6 fruit fly cellular contexts compared by ENCODE assay signal in genomic region chrX:7204678-7205077, dm6.
A peak's percentile ranks its signal among the peaks of the same experiment; 100 is the strongest.
TF ChIP-seq lines count a peak whose summit lies in the region.

No protein-coding gene starts in this region.

- TF ChIP-seq CTCF in whole organism, embryonic (GFP tag; optimal IDR thresholded peaks at IDR 0.05; lab: Kevin White, UChicago) = no peak

TF ChIP-seq in whole organism, 6 proteins besides CTCF, POLR2A, EP300 and RAD21:
- TF ChIP-seq CG8478 (optimal IDR thresholded peaks at IDR 0.05; lab: Kevin White, UChicago) = peak; percentile 93
- TF ChIP-seq Dll (optimal IDR thresholded peaks at IDR 0.05; lab: Kevin White, UChicago) = no peak

TF ChIP-seq in whole organism, adult, 20 proteins besides CTCF, POLR2A, EP300 and RAD21:
- peak; percentile 39 for TF ChIP-seq pad (GFP tag; optimal IDR thresholded peaks at IDR 0.05; lab: Kevin White, UChicago)
- no peak for TF ChIP-seq Mnt (GFP tag; optimal IDR thresholded peaks at IDR 0.05; lab: Kevin White, UChicago)

TF ChIP-seq in whole organism, embryonic, 481 proteins besides CTCF, POLR2A, EP300 and RAD21 (continues in another document):
- no peak for TF ChIP-seq CG16815 (GFP tag; optimal IDR thresholded peaks at IDR 0.05; lab: Kevin White, UChicago)
- TF ChIP-seq CG4360 (GFP tag; IDR thresholded peaks at IDR 0.05; lab: Robert Waterston, UW) = peak; percentile 85
- no peak for TF ChIP-seq gcm2 (GFP tag; optimal IDR thresholded peaks at IDR 0.05; lab: Kevin White, UChicago)
- peak; percentile 2 for TF ChIP-seq gem (tag; optimal IDR thresholded peaks at IDR 0.05; lab: Kevin White, UChicago)
- TF ChIP-seq Nf-YA (GFP tag; IDR thresholded peaks at IDR 0.05; lab: Robert Waterston, UW) = peak; percentile 61
- no peak for TF ChIP-seq lbe (GFP tag; optimal IDR thresholded peaks at IDR 0.05; lab: Kevin White, UChicago)
- TF ChIP-seq CG13287 (GFP tag; IDR thresholded peaks at IDR 0.05; lab: Robert Waterston, UW; ENCODE audit: partially characterized antibody) = peak; percentile 10; the same call in 1 of the 2 replicates
- TF ChIP-seq tgo (GFP tag; IDR thresholded peaks at IDR 0.05; lab: Robert Waterston, UW) = no peak
- TF ChIP-seq CG10979 (tag; optimal IDR thresholded peaks at IDR 0.05; lab: Kevin White, UChicago) = no peak
- no peak for TF ChIP-seq ato (GFP tag; IDR thresholded peaks at IDR 0.05; lab: Robert Waterston, UW; ENCODE audit: partially characterized antibody)
- no peak for TF ChIP-seq Ssrp (tag; optimal IDR thresholded peaks at IDR 0.05; lab: Kevin White, UChicago)
- TF ChIP-seq peb (GFP tag; IDR thresholded peaks at IDR 0.05; lab: Robert Waterston, UW) = no peak
- TF ChIP-seq CG9876 (GFP tag; optimal IDR thresholded peaks at IDR 0.05; lab: Kevin White, UChicago) = no peak
- TF ChIP-seq tll (GFP tag; optimal IDR thresholded peaks at IDR 0.05; lab: Kevin White, UChicago) = peak in 1 of 2 experiments; percentile 75
- no peak for TF ChIP-seq NFAT (GFP tag; IDR thresholded peaks at IDR 0.05; lab: Robert Waterston, UW)
- no peak for TF ChIP-seq ranshi (GFP tag; IDR thresholded peaks at IDR 0.05; lab: Robert Waterston, UW)
- no peak for TF ChIP-seq CG6654 (GFP tag; optimal IDR thresholded peaks at IDR 0.05; lab: Kevin White, UChicago)
- no peak for TF ChIP-seq p53 (GFP tag; optimal IDR thresholded peaks at IDR 0.05; lab: Kevin White, UChicago)
- no peak for TF ChIP-seq phol (tag; optimal IDR thresholded peaks at IDR 0.05; lab: Kevin White, UChicago)
- TF ChIP-seq CG30431 (GFP tag; optimal IDR thresholded peaks at IDR 0.05; lab: Kevin White, UChicago) = no peak
- TF ChIP-seq ttk (GFP tag; IDR thresholded peaks at IDR 0.05; lab: Robert Waterston, UW) = no peak
- 0 out of 2 replicates have a peak, but pooled peaks have one; percentile 9 for TF ChIP-seq Rfx (GFP tag; IDR thresholded peaks at IDR 0.05; lab: Robert Waterston, UW)

TF ChIP-seq in whole organism, prepupa, 60 proteins besides CTCF, POLR2A, EP300 and RAD21:
- TF ChIP-seq fkh (GFP tag; optimal IDR thresholded peaks at IDR 0.05; lab: Kevin White, UChicago) = peak; percentile 88
- no peak for TF ChIP-seq CG15336 (GFP tag; IDR thresholded peaks at IDR 0.05; lab: Robert Waterston, UW)

TF ChIP-seq in whole organism, pupa, 21 proteins besides CTCF, POLR2A, EP300 and RAD21:
- TF ChIP-seq Ets98B (GFP tag; IDR thresholded peaks at IDR 0.05; lab: Robert Waterston, UW) (no peak), CG4496 (GFP tag; IDR thresholded peaks at IDR 0.05; lab: Robert Waterston, UW) (0 out of 3 replicates have a peak, but pooled peaks have one; percentile 6)

TF ChIP-seq in whole organism, wandering third instar larva, 38 proteins besides CTCF, POLR2A, EP300 and RAD21:
- TF ChIP-seq lola (GFP tag; optimal IDR thresholded peaks at IDR 0.05; lab: Kevin White, UChicago) (no peak), dl (GFP tag; optimal IDR thresholded peaks at IDR 0.05; lab: Kevin White, UChicago; ENCODE audit: insufficient read depth in 1 of 2, partially characterized antibody in 2 of 2) (no peak), woc (GFP tag; optimal IDR thresholded peaks at IDR 0.05; lab: Kevin White, UChicago) (no peak), jim (GFP tag; optimal IDR thresholded peaks at IDR 0.05; lab: Kevin White, UChicago) (no peak), foxo (GFP tag; optimal IDR thresholded peaks at IDR 0.05; lab: Kevin White, UChicago) (no peak), dmrt93B (GFP tag; optimal IDR thresholded peaks at IDR 0.05; lab: Kevin White, UChicago) (no peak), Hr83 (GFP tag; optimal IDR thresholded peaks at IDR 0.05; lab: Kevin White, UChicago; ENCODE audit: poor library complexity, severe bottlenecking) (peak; percentile 2)
